Worm (Caenorhabditis elegans): ENCODE measurements around the gene C16D9.1.

DNA sequence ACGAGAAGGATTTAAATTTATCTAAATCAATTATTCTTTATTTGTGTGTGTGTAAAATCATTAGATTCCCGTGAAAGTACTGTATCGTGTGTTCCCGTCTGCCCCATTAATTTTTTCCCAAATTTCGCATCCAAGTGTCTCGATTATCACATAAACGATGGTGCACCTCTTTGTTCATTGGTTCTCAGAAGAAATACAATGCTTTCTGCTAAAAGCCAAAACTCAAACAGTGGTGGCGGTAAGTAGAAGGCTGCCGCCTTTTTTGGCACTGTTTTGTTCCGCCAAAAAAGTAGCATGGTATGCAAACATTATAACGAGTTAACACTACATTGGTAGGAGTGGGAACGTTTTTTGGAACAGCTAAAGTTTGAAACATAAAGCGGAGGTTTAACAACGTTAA is 35.7 kb upstream of the C16D9.1 start:
- no peak for TF ChIP-seq cog-1 (tag; optimal IDR thresholded peaks at IDR 0.05)
- no peak for TF ChIP-seq ref-1 (GFP tag; conservative IDR thresholded peaks at IDR 0.05)
- no peak for TF ChIP-seq flt-1 (GFP tag; IDR thresholded peaks at IDR 0.05)
- no peak for TF ChIP-seq klf-2 (GFP tag; conservative IDR thresholded peaks at IDR 0.05)
